Fruit fly (Drosophila melanogaster) Kc167 (cell line): Measurements from ENCODE around the gene Adi1.

Experiments
- Myc ChIP-seq: fragments of >200 bp; optimal IDR thresholded peaks from 2 replicates; lab custom pipeline; 2017; ENCODE audit warnings: missing external identifiers
- ttk ChIP-seq: sonication (Bioruptor generic); optimal IDR thresholded peaks from 2 replicates; lab custom pipeline; 2017; ENCODE audit warnings: missing external identifiers

dm6 chr3L:10692459-10693217, 29.5 kb downstream of the Adi1 start, which contains the start of gene CG33493:
- TF ChIP-seq ttk (lab: Kevin White, UChicago) (no peak), Myc (no peak)
